Worm (Caenorhabditis elegans) whole organism, L4 larva: ENCODE data around the gene flp-16.

ENCODE experiments used
- duxl-1 ChIP-seq: sonication (generic microtip); optimal IDR thresholded peaks from 2 replicates; lab custom pipeline; 2016; ENCODE audit warnings: mild to moderate bottlenecking, missing genetic modification characterization, moderate library complexity, missing compliant biosample characterization; ENCODE audit not compliant: poor library complexity
- egl-27 ChIP-seq: sonication (generic microtip); optimal IDR thresholded peaks from 3 replicates; lab custom pipeline; 2017; ENCODE audit warnings: missing biosample characterization, missing genetic modification reagents, missing genetic modification characterization
- lin-13 ChIP-seq: fragments of 150-350 bp; optimal IDR thresholded peaks from 2 replicates; lab custom pipeline; 2014; ENCODE audit warnings: missing biosample characterization, missing genetic modification reagents, missing genetic modification characterization
- lin-39 ChIP-seq: fragments of 150-350 bp; optimal IDR thresholded peaks from 2 replicates; lab custom pipeline; 2014; ENCODE audit warnings: missing biosample characterization, missing genetic modification reagents, missing genetic modification characterization
- nhr-10 ChIP-seq: fragments of 150-350 bp; optimal IDR thresholded peaks from 2 replicates; lab custom pipeline; 2014; ENCODE audit warnings: missing biosample characterization, missing genetic modification characterization
- skn-1 ChIP-seq: fragments of 150-350 bp; optimal IDR thresholded peaks from 2 replicates; lab custom pipeline; 2014; ENCODE audit warnings: missing biosample characterization, missing genetic modification characterization
- snpc-4 ChIP-seq: fragments of 150-350 bp; optimal IDR thresholded peaks from 2 replicates; lab custom pipeline; 2014; ENCODE audit warnings: missing biosample characterization, missing genetic modification characterization
- unc-130 ChIP-seq: sonication (generic microtip); optimal IDR thresholded peaks from 2 replicates; lab custom pipeline; 2016; ENCODE audit warnings: missing genetic modification reagents, missing genetic modification characterization, missing compliant biosample characterization
- zag-1 ChIP-seq: fragments of 150-350 bp; optimal IDR thresholded peaks from 2 replicates; lab custom pipeline; 2014; ENCODE audit warnings: missing biosample characterization, missing genetic modification characterization
- zfp-3 ChIP-seq: fragments of 200-800 bp; sonication (Bioruptor generic); conservative IDR thresholded peaks from 2 replicates; pipeline ENCODE4 v1.3.6; 2022; ENCODE audit warnings: missing genetic modification reagents, missing genetic modification characterization, missing compliant biosample characterization

- TF ChIP-seq egl-27 (tag; lab: Kevin White, UChicago) (no peak), unc-130 (no peak), zag-1 (tag; lab: Kevin White, UChicago) (no peak), skn-1 (tag; lab: Kevin White, UChicago) (no peak), zfp-3 (GFP tag; lab: Robert Waterston, UW) (no peak), snpc-4 (no peak), lin-39 (tag; lab: Kevin White, UChicago) (no peak), lin-13 (GFP tag; lab: Kevin White, UChicago) (no peak), duxl-1 (no peak), nhr-10 (tag; lab: Kevin White, UChicago) (no peak)
Observed at ce11 chrII:13243021-13243420, 7.9 kb downstream of the flp-16 start, which contains the start of gene F15D4.4.
